Worm (Caenorhabditis elegans): Measurements from ENCODE around the gene ztf-9.

ztf-9 gene

DNA sequence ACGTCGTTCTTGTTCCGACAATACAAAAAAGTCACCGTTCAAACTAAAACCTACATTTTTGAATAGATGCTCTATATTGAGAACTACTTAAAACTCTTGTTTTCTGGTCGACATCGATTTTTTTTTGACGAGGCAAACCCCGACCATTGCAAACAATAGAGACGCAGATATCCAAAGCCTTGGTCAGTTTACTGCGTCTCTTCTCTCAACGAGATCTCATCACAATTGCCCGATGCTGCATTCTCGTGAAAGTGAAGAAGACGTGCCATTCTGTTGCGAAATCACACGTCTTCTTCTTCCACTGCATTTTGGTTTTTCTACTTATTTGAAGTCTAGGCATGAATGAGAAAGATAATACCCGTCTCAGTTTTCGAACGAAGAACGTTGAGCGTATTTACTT, 12.4 kb upstream of the ztf-9 start:
- TF ChIP-seq ces-1 (GFP tag; optimal IDR thresholded peaks at IDR 0.05) (peak; percentile 66), flh-1 (GFP tag; optimal IDR thresholded peaks at IDR 0.05) (no peak), nhr-28 (tag; optimal IDR thresholded peaks at IDR 0.05) (no peak), elt-1 (tag; optimal IDR thresholded peaks at IDR 0.05; ENCODE audit: borderline replicate concordance, insufficient read depth) (no peak), ham-2 (GFP tag; optimal IDR thresholded peaks at IDR 0.05) (no peak), nhr-2 (tag; optimal IDR thresholded peaks at IDR 0.05) (no peak), nhr-237 (tag; optimal IDR thresholded peaks at IDR 0.05) (peak; percentile 18), bed-3 (GFP tag; optimal IDR thresholded peaks at IDR 0.05) (no peak), sptf-1 (tag; optimal IDR thresholded peaks at IDR 0.05) (no peak), mep-1 (tag; optimal IDR thresholded peaks at IDR 0.05) (peak; percentile 11), elt-3 (tag; optimal IDR thresholded peaks at IDR 0.05) (no peak), ceh-39 (tag; optimal IDR thresholded peaks at IDR 0.05) (no peak), lsy-2 (tag; optimal IDR thresholded peaks at IDR 0.05) (peak; percentile 3), lin-32 (GFP tag; optimal IDR thresholded peaks at IDR 0.05) (no peak), zip-8 (tag; optimal IDR thresholded peaks at IDR 0.05) (no peak), ztf-11 (tag; optimal IDR thresholded peaks at IDR 0.05) (no peak), unc-39 (tag; optimal IDR thresholded peaks at IDR 0.05) (no peak)

DNA sequence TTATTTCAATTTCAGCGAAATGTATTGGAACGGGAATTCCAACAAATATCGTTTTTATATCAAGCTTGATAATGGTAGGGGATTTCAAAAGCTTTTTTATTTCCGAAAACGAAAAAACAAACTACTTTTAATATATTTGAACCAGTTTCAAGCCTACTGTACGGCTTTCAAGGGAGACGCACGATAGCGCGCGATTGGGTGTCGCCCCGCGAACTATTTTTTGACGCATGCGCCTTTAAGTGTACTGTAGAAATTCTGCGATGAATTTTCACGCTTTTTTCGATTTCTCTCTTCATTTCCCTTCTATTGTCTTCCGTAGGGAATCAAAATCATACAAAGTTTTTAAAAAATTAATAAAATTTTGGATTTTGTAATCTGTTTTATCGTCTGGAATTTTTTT, 11.6 kb upstream of the ztf-9 start:
- TF ChIP-seq elt-1 (tag; optimal IDR thresholded peaks at IDR 0.05; ENCODE audit: borderline replicate concordance, insufficient read depth) (no peak), bed-3 (GFP tag; optimal IDR thresholded peaks at IDR 0.05) (no peak), nhr-76 (tag; optimal IDR thresholded peaks at IDR 0.05) (no peak), ceh-43 (GFP tag; optimal IDR thresholded peaks at IDR 0.05) (no peak), M03D4.4 (tag; optimal IDR thresholded peaks at IDR 0.05) (no peak), flh-1 (GFP tag; optimal IDR thresholded peaks at IDR 0.05) (no peak), ham-2 (GFP tag; optimal IDR thresholded peaks at IDR 0.05) (no peak), nhr-2 (tag; optimal IDR thresholded peaks at IDR 0.05) (no peak), nhr-12 (tag; optimal IDR thresholded peaks at IDR 0.05) (no peak), snpc-4 (tag; optimal IDR thresholded peaks at IDR 0.05) (no peak), hlh-1 (tag; optimal IDR thresholded peaks at IDR 0.05) (no peak)

DNA sequence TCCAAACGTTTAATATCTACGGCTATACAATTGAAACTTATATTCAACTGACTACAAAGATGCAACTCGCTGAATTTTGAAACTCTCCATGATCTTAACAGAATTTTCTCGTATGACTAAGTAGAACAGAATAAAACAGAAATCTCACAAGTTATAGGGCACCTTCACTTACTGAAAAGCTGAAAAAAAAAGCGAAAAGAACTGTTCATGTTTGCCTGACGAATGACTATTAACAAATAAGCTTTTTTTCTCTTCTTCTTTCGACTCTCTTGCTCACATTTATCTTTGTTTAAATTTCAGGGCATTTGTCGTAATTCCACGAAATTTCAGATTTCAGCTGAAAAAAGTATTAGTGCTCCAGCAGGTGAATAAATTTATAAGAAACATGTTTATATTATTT, 10.8 kb upstream of the ztf-9 start, which contains the start of gene xbx-6:
Gene xbx-6, plus strand, starts transcription at position 301 of the 400 bp plus-strand sequence.
- no peak for TF ChIP-seq ces-1 (GFP tag; optimal IDR thresholded peaks at IDR 0.05)
- no peak for TF ChIP-seq nhr-2 (tag; optimal IDR thresholded peaks at IDR 0.05)
- no peak for TF ChIP-seq unc-39 (tag; optimal IDR thresholded peaks at IDR 0.05)
- no peak for TF ChIP-seq snpc-4 (tag; optimal IDR thresholded peaks at IDR 0.05)
- no peak for TF ChIP-seq nhr-28 (tag; optimal IDR thresholded peaks at IDR 0.05)
- TF ChIP-seq lsy-2 (tag; optimal IDR thresholded peaks at IDR 0.05) = no peak
- no peak for TF ChIP-seq unc-120 (tag; optimal IDR thresholded peaks at IDR 0.05; ENCODE audit: poor library complexity, severe bottlenecking)
- TF ChIP-seq nhr-237 (tag; optimal IDR thresholded peaks at IDR 0.05) = no peak
- no peak for TF ChIP-seq elt-1 (tag; optimal IDR thresholded peaks at IDR 0.05; ENCODE audit: borderline replicate concordance, insufficient read depth)
- TF ChIP-seq M03D4.4 (tag; optimal IDR thresholded peaks at IDR 0.05) = no peak
- TF ChIP-seq mep-1 (tag; optimal IDR thresholded peaks at IDR 0.05) = no peak
- no peak for TF ChIP-seq mls-2 (tag; optimal IDR thresholded peaks at IDR 0.05)
- no peak for TF ChIP-seq blmp-1 (tag; optimal IDR thresholded peaks at IDR 0.05)
- TF ChIP-seq lin-13 (tag; optimal IDR thresholded peaks at IDR 0.05) = no peak
- TF ChIP-seq tbx-8 (GFP tag; optimal IDR thresholded peaks at IDR 0.05) = no peak
- no peak for TF ChIP-seq lin-32 (GFP tag; optimal IDR thresholded peaks at IDR 0.05)
- TF ChIP-seq sem-2 (GFP tag; optimal IDR thresholded peaks at IDR 0.05) = no peak
- TF ChIP-seq pha-4 (tag; optimal IDR thresholded peaks at IDR 0.05) = no peak
- TF ChIP-seq zip-8 (tag; optimal IDR thresholded peaks at IDR 0.05) = no peak
- TF ChIP-seq nhr-76 (tag; optimal IDR thresholded peaks at IDR 0.05) = no peak

DNA sequence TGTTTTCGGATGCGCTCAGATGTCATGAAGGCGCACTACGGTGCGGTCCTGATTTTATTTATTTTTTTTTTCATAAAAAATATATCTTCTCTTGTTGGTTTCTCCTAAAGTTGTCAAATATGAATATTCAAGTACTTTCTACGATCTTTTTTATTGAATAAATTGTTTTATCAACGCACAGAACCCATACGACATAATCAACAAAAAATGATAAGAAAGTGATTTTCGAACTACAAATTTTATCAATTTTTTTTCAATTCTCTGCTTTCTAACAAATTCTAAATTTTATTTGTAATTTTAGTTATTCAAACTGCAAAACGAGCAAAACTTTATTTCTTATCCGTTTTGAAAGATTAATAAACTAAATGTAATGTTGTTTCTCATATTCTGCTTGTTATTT, 9.9 kb upstream of the ztf-9 start:
- TF ChIP-seq nhr-28 (tag; optimal IDR thresholded peaks at IDR 0.05) (no peak), ceh-39 (tag; optimal IDR thresholded peaks at IDR 0.05) (no peak), zip-8 (tag; optimal IDR thresholded peaks at IDR 0.05) (no peak), cnd-1 (tag; optimal IDR thresholded peaks at IDR 0.05) (no peak), ham-2 (GFP tag; optimal IDR thresholded peaks at IDR 0.05) (no peak), blmp-1 (tag; optimal IDR thresholded peaks at IDR 0.05) (no peak), drap-1 (GFP tag; optimal IDR thresholded peaks at IDR 0.05) (no peak), unc-62 (GFP tag; optimal IDR thresholded peaks at IDR 0.05) (no peak), nhr-2 (tag; optimal IDR thresholded peaks at IDR 0.05) (no peak), ztf-11 (tag; optimal IDR thresholded peaks at IDR 0.05) (no peak), ceh-83 (GFP tag; optimal IDR thresholded peaks at IDR 0.05) (no peak), flh-1 (GFP tag; optimal IDR thresholded peaks at IDR 0.05) (no peak), nhr-76 (tag; optimal IDR thresholded peaks at IDR 0.05) (no peak), elt-1 (tag; optimal IDR thresholded peaks at IDR 0.05; ENCODE audit: borderline replicate concordance, insufficient read depth) (no peak), lin-32 (GFP tag; optimal IDR thresholded peaks at IDR 0.05) (no peak), unc-120 (tag; optimal IDR thresholded peaks at IDR 0.05; ENCODE audit: poor library complexity, severe bottlenecking) (no peak), snpc-4 (tag; optimal IDR thresholded peaks at IDR 0.05) (no peak), mls-2 (tag; optimal IDR thresholded peaks at IDR 0.05) (no peak)

All from whole organism, mixed stage, embryonic.